Fruit fly (Drosophila melanogaster) whole organism, embryonic: ENCODE measurements around the gene PlexA.

Experiments used
- ATbp ChIP-seq: fragments of 200-800 bp; sonication (Bioruptor generic); optimal IDR thresholded peaks from 2 replicates; lab custom pipeline; 2017; ENCODE audit warnings: missing biosample characterization, mild to moderate bottlenecking, missing genetic modification characterization, missing genetic modification reagents
- Awh ChIP-seq: fragments of 200-800 bp; sonication (Bioruptor generic); IDR thresholded peaks from 2 replicates; pipeline ENCODE4, ENCODE4 v1.3.6; 2022; ENCODE audit warnings: missing biosample characterization, missing genetic modification characterization
- BEAF-32 ChIP-seq: fragments of 200-800 bp; sonication (Bioruptor generic); optimal IDR thresholded peaks from 3 replicates; lab custom pipeline; 2017; ENCODE audit warnings: missing biosample characterization, missing genetic modification characterization, mild to moderate bottlenecking, moderate library complexity, missing genetic modification reagents
- CG10462 ChIP-seq: fragments of 200-800 bp; sonication (Bioruptor generic); optimal IDR thresholded peaks from 2 replicates; lab custom pipeline; 2016; ENCODE audit warnings: missing biosample characterization, missing genetic modification characterization
- CG11696 ChIP-seq: fragments of 200-800 bp; sonication (Bioruptor generic); IDR thresholded peaks from 2 replicates; pipeline ENCODE4 v1.3.6; 2022; ENCODE audit warnings: missing biosample characterization, missing genetic modification characterization
- CG12299 ChIP-seq: fragments of 200-800 bp; sonication (Bioruptor generic); optimal IDR thresholded peaks from 2 replicates; lab custom pipeline; 2018; ENCODE audit warnings: missing biosample characterization, mild to moderate bottlenecking, missing genetic modification characterization
- CG13424 ChIP-seq: fragments of 200-800 bp; sonication (Bioruptor generic); optimal IDR thresholded peaks from 2 replicates; lab custom pipeline; 2019; ENCODE audit warnings: missing biosample characterization, mild to moderate bottlenecking, missing genetic modification characterization, moderate library complexity
- CG1603 ChIP-seq: fragments of 200-800 bp; sonication (Bioruptor generic); optimal IDR thresholded peaks from 2 replicates; lab custom pipeline; 2019; ENCODE audit warnings: missing biosample characterization, mild to moderate bottlenecking, missing genetic modification characterization, moderate library complexity
- CG16815 ChIP-seq: fragments of 200-800 bp; sonication (Bioruptor generic); optimal IDR thresholded peaks from 3 replicates; lab custom pipeline; 2017; ENCODE audit warnings: missing biosample characterization, mild to moderate bottlenecking, missing genetic modification characterization
- CG17361 ChIP-seq: fragments of 200-800 bp; sonication (Bioruptor generic); IDR thresholded peaks from 3 replicates; pipeline ENCODE4 v1.3.6; 2022; ENCODE audit warnings: missing biosample characterization, missing genetic modification characterization
- CG17829 ChIP-seq: fragments of 200-800 bp; optimal IDR thresholded peaks from 2 replicates; lab custom pipeline; 2019; ENCODE audit warnings: missing biosample characterization, mild to moderate bottlenecking, missing genetic modification characterization, moderate library complexity
- CG2116 ChIP-seq: fragments of 200-800 bp; sonication (Bioruptor generic); optimal IDR thresholded peaks from 3 replicates; lab custom pipeline; 2018; ENCODE audit warnings: missing biosample characterization, mild to moderate bottlenecking, missing genetic modification characterization
- CG2129 ChIP-seq: fragments of 200-800 bp; sonication (Bioruptor generic); IDR thresholded peaks from 2 replicates; pipeline ENCODE4 v1.3.6; 2022; ENCODE audit warnings: missing biosample characterization, missing genetic modification characterization; ENCODE audit not compliant: partially characterized antibody
- CG2199 ChIP-seq: fragments of 200-800 bp; sonication (Bioruptor generic); IDR thresholded peaks from 3 replicates; pipeline ENCODE4 v1.3.6; 2022; ENCODE audit warnings: missing biosample characterization, missing genetic modification characterization
- CG30431 ChIP-seq: fragments of 200-800 bp; sonication (Bioruptor generic); optimal IDR thresholded peaks from 2 replicates; lab custom pipeline; 2017; ENCODE audit warnings: missing biosample characterization, missing genetic modification characterization
- CG3163 ChIP-seq: fragments of 200-800 bp; sonication (Bioruptor generic); optimal IDR thresholded peaks from 3 replicates; lab custom pipeline; 2016; ENCODE audit warnings: missing biosample characterization, missing genetic modification characterization
- CG34224 ChIP-seq: fragments of 200-800 bp; sonication (Bioruptor generic); IDR thresholded peaks from 3 replicates; pipeline ENCODE4 v1.3.6; 2022; ENCODE audit warnings: missing biosample characterization, missing genetic modification characterization; ENCODE audit not compliant: partially characterized antibody
- CG4424 ChIP-seq: fragments of 200-800 bp; sonication (Bioruptor generic); optimal IDR thresholded peaks from 3 replicates; lab custom pipeline; 2016; ENCODE audit warnings: missing biosample characterization, missing genetic modification characterization
- CG5953 ChIP-seq: fragments of 200-800 bp; sonication (Bioruptor generic); IDR thresholded peaks from 2 replicates; pipeline ENCODE4 v1.3.6; 2022; ENCODE audit warnings: missing biosample characterization, missing genetic modification characterization
- CG9876 ChIP-seq: fragments of 200-800 bp; sonication (Bioruptor generic); optimal IDR thresholded peaks from 2 replicates; lab custom pipeline; 2016; ENCODE audit warnings: missing biosample characterization, missing genetic modification characterization
- Chrac-16 ChIP-seq: fragments of 200-800 bp; sonication (Bioruptor generic); optimal IDR thresholded peaks from 3 replicates; lab custom pipeline; 2016; ENCODE audit warnings: missing biosample characterization, missing genetic modification characterization
- D19B ChIP-seq: fragments of 200-800 bp; sonication (Bioruptor generic); optimal IDR thresholded peaks from 2 replicates; lab custom pipeline; 2017; ENCODE audit warnings: missing biosample characterization, mild to moderate bottlenecking, missing genetic modification characterization
- Drgx ChIP-seq: fragments of 200-800 bp; sonication (Bioruptor generic); IDR thresholded peaks from 2 replicates; pipeline ENCODE4 v1.3.6; 2022; ENCODE audit warnings: missing biosample characterization, missing genetic modification characterization
- ERR ChIP-seq: fragments of 200-800 bp; sonication (Bioruptor generic); optimal IDR thresholded peaks from 2 replicates; lab custom pipeline; 2016; ENCODE audit warnings: missing biosample characterization, missing genetic modification characterization
- HLH3B ChIP-seq: fragments of 200-800 bp; sonication (Bioruptor generic); IDR thresholded peaks from 2 replicates; pipeline ENCODE4 v1.3.6; 2022; ENCODE audit warnings: missing biosample characterization, missing genetic modification characterization
- HLH4C ChIP-seq: fragments of 200-800 bp; sonication (Bioruptor generic); IDR thresholded peaks from 3 replicates; pipeline ENCODE4 v1.3.6; 2022; ENCODE audit warnings: missing biosample characterization, missing genetic modification characterization; ENCODE audit not compliant: partially characterized antibody
- Optix ChIP-seq: fragments of 200-800 bp; sonication (Bioruptor generic); IDR thresholded peaks from 3 replicates; pipeline ENCODE4 v1.3.6; 2022; ENCODE audit warnings: missing biosample characterization, missing genetic modification characterization
- Ravus ChIP-seq: fragments of 200-800 bp; sonication (Bioruptor generic); IDR thresholded peaks from 2 replicates; pipeline ENCODE4 v1.3.6; 2022; ENCODE audit warnings: missing biosample characterization, missing genetic modification characterization
- Sin3A ChIP-seq: fragments of >200 bp; optimal IDR thresholded peaks from 2 replicates; lab custom pipeline; 2018
- Xbp1 ChIP-seq: fragments of 200-800 bp; sonication (Bioruptor generic); optimal IDR thresholded peaks from 3 replicates; lab custom pipeline; 2016; ENCODE audit warnings: missing biosample characterization, mild to moderate bottlenecking, missing genetic modification characterization
- YL-1 ChIP-seq: fragments of 200-800 bp; sonication (Bioruptor generic); optimal IDR thresholded peaks from 3 replicates; lab custom pipeline; 2017; ENCODE audit warnings: missing biosample characterization, mild to moderate bottlenecking, missing genetic modification characterization
- az2 ChIP-seq: fragments of 200-800 bp; sonication (Bioruptor generic); optimal IDR thresholded peaks from 3 replicates; lab custom pipeline; 2016; ENCODE audit warnings: missing biosample characterization, missing genetic modification characterization
- chn ChIP-seq: fragments of 200-800 bp; sonication (Bioruptor generic); optimal IDR thresholded peaks from 2 replicates; lab custom pipeline; 2016; ENCODE audit warnings: missing biosample characterization, missing genetic modification characterization
- dmrt11E ChIP-seq: fragments of 200-800 bp; sonication (Bioruptor generic); optimal IDR thresholded peaks from 3 replicates; lab custom pipeline; 2018; ENCODE audit warnings: missing biosample characterization, mild to moderate bottlenecking, missing genetic modification characterization, moderate library complexity
- lmd ChIP-seq: fragments of 200-800 bp; sonication (Bioruptor generic); IDR thresholded peaks from 2 replicates; pipeline ENCODE4 v1.3.6; 2022; ENCODE audit warnings: missing biosample characterization, missing genetic modification characterization
- org-1 ChIP-seq: fragments of 200-800 bp; sonication (Bioruptor generic); optimal IDR thresholded peaks from 2 replicates; lab custom pipeline; 2017; ENCODE audit warnings: missing biosample characterization, missing genetic modification characterization
- pan ChIP-seq, 4 experiments: fragments of >200 bp in 3 of 4; fragments of 200-800 bp in 1 of 4; sonication (Bioruptor generic) in 1 of 4; optimal IDR thresholded peaks in 3 of 4; IDR thresholded peaks in 1 of 4; 2 replicates each; pipeline versions ENCODE4 v1.3.6 to Lab custom; 2017 to 2022; ENCODE audit warnings: missing biosample characterization in 2 of 4, missing genetic modification characterization in 2 of 4, mixed read lengths in 1 of 4
- peb ChIP-seq: fragments of 200-800 bp; sonication (Bioruptor generic); IDR thresholded peaks from 2 replicates; pipeline ENCODE4 v1.3.6; 2022; ENCODE audit warnings: missing biosample characterization, missing genetic modification characterization
- pho ChIP-seq: fragments of 200-800 bp; sonication (Bioruptor generic); optimal IDR thresholded peaks from 2 replicates; lab custom pipeline; 2016; ENCODE audit warnings: missing biosample characterization, missing genetic modification characterization
- phol ChIP-seq: fragments of 200-800 bp; sonication (Bioruptor generic); optimal IDR thresholded peaks from 3 replicates; lab custom pipeline; 2018; ENCODE audit warnings: missing biosample characterization, mild to moderate bottlenecking, missing genetic modification characterization, moderate library complexity
- pzg ChIP-seq: fragments of 200-800 bp; sonication (Bioruptor generic); optimal IDR thresholded peaks from 3 replicates; lab custom pipeline; 2018; ENCODE audit warnings: missing biosample characterization, mild to moderate bottlenecking, missing genetic modification characterization, moderate library complexity
- row ChIP-seq: fragments of 200-800 bp; sonication (Bioruptor generic); IDR thresholded peaks from 3 replicates; pipeline ENCODE4 v1.3.6; 2022; ENCODE audit warnings: missing biosample characterization, missing genetic modification characterization
- schlank ChIP-seq: fragments of 200-800 bp; sonication (Bioruptor generic); optimal IDR thresholded peaks from 2 replicates; lab custom pipeline; 2018; ENCODE audit warnings: missing biosample characterization, mild to moderate bottlenecking, missing genetic modification characterization
- sens-2 ChIP-seq: fragments of 200-800 bp; sonication (Bioruptor generic); IDR thresholded peaks from 2 replicates; pipeline ENCODE4 v1.3.6; 2022; ENCODE audit warnings: missing biosample characterization, missing genetic modification characterization
- shn ChIP-seq: fragments of 200-800 bp; sonication (Bioruptor generic); optimal IDR thresholded peaks from 3 replicates; lab custom pipeline; 2016; ENCODE audit warnings: missing biosample characterization, missing genetic modification characterization
- sim ChIP-seq: fragments of 200-800 bp; sonication (Bioruptor generic); IDR thresholded peaks from 2 replicates; pipeline ENCODE4 v1.3.6; 2022; ENCODE audit warnings: missing biosample characterization, missing genetic modification characterization
- slbo ChIP-seq: fragments of 200-800 bp; sonication (Bioruptor generic); IDR thresholded peaks from 2 replicates; pipeline ENCODE4 v1.3.6; 2022; ENCODE audit warnings: missing biosample characterization, missing genetic modification characterization
- trem ChIP-seq: fragments of 200-800 bp; optimal IDR thresholded peaks from 3 replicates; lab custom pipeline; 2019; ENCODE audit warnings: missing biosample characterization, mild to moderate bottlenecking, missing genetic modification characterization, moderate library complexity
- unpg ChIP-seq: fragments of 200-800 bp; sonication (Bioruptor generic); optimal IDR thresholded peaks from 3 replicates; lab custom pipeline; 2018; ENCODE audit warnings: missing biosample characterization, mild to moderate bottlenecking, missing genetic modification characterization, moderate library complexity

The PlexA gene

DNA sequence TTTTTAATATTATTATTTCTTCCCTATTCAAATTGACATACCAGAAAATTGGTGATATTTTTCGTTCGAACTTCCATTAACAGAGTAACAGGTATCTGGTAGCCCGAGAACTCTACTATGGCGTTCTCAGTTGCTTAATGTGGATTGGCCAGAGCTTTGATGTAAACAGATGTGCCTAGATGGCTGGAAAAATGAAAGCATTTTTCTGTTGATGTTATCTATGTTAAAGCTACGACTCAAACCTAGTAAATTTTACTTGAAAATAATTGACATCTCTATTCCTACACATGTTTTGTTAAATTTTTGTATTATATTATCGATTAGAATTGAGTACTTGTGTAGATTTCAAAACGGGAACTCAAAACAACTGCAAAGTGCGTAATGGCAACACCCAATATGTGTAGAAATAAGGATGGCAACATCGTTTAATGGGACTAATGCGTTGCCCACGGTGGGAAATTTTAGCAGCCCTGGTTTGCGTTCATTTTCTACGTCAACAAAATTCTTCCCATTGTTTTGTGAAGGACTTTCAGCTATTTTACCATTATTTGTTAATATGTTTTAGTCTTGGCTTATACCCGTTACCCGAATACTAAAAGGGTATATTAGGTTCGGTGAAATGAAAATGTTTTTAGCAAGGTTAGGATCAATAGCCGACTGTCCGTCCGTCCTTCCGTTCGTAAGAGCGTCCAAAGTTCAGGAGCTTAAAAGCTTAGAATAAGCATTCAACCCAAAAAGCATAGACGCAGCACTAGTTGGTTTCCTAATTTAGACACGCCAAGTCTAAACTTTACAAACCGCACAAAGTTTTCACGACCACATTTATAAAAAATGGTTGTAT, 47.0 kb downstream of the PlexA start (continued):
- TF ChIP-seq Xbp1 (GFP tag; lab: Kevin White, UChicago) (peak; percentile 31), sens-2 (GFP tag; lab: Robert Waterston, UW) (no peak), ERR (peak; percentile 9), CG30431 (no peak), CG4424 (GFP tag; lab: Kevin White, UChicago) (peak; percentile 33), CG3163 (GFP tag; lab: Kevin White, UChicago) (peak; percentile 8), lmd (GFP tag; lab: Robert Waterston, UW) (no peak), CG1603 (peak; percentile 39), CG16815 (GFP tag; lab: Kevin White, UChicago) (no peak), pan (optimal IDR thresholded peaks at IDR 0.05; lab: Kevin White, UChicago) (no peak), pan (GFP tag; optimal IDR thresholded peaks at IDR 0.05 in 1 of 2, IDR thresholded peaks at IDR 0.05 in 1 of 2) (no peak), CG2199 (peak; percentile 63; the same call in 1 of the 3 replicates), CG2129 (GFP tag; lab: Robert Waterston, UW) (no peak), unpg (GFP tag; lab: Kevin White, UChicago) (peak; percentile 29), ATbp (GFP tag; lab: Kevin White, UChicago) (no peak), Chrac-16 (GFP tag; lab: Kevin White, UChicago) (peak; percentile 40), phol (tag; lab: Kevin White, UChicago) (peak; percentile 34), Sin3A (no peak), HLH3B (GFP tag; lab: Robert Waterston, UW) (no peak), CG5953 (no peak), Optix (GFP tag; lab: Robert Waterston, UW) (no peak), D19B (GFP tag; lab: Kevin White, UChicago) (peak; percentile 64), CG13424 (tag; lab: Kevin White, UChicago) (no peak), sim (GFP tag; lab: Robert Waterston, UW) (no peak), trem (tag; lab: Kevin White, UChicago) (peak; percentile 68), CG10462 (GFP tag; lab: Kevin White, UChicago) (no peak), BEAF-32 (GFP tag; lab: Kevin White, UChicago) (peak; percentile 33), dmrt11E (tag; lab: Kevin White, UChicago) (peak; percentile 45), row (peak; percentile 37; the same call in 1 of the 3 replicates), CG12299 (tag; lab: Kevin White, UChicago) (peak; percentile 10), slbo (GFP tag; lab: Robert Waterston, UW) (no peak), Drgx (GFP tag; lab: Robert Waterston, UW) (no peak), HLH4C (GFP tag; lab: Robert Waterston, UW) (peak; percentile 96), pho (GFP tag; lab: Kevin White, UChicago) (peak; percentile 36), CG2116 (GFP tag; lab: Kevin White, UChicago) (peak; percentile 24), CG17829 (tag; lab: Kevin White, UChicago) (peak; percentile 23), CG11696 (GFP tag; lab: Robert Waterston, UW) (no peak), CG9876 (GFP tag; lab: Kevin White, UChicago) (no peak), org-1 (GFP tag; lab: Kevin White, UChicago) (no peak), CG34224 (GFP tag; lab: Robert Waterston, UW) (peak; percentile 39; the same call in 1 of the 3 replicates), shn (GFP tag; lab: Kevin White, UChicago) (peak; percentile 2), Awh (no peak), schlank (tag; lab: Kevin White, UChicago) (no peak), chn (GFP tag; lab: Kevin White, UChicago) (no peak), pzg (GFP tag; lab: Kevin White, UChicago) (peak; percentile 51), Ravus (no peak), az2 (GFP tag; lab: Kevin White, UChicago) (peak; percentile 28), peb (GFP tag; lab: Robert Waterston, UW) (no peak), YL-1 (no peak), CG17361 (peak; percentile 51; the same call in 2 of the 3 replicates)
